Fruit fly (Drosophila melanogaster) whole organism, embryonic: ENCODE results near the gene CG46463.

Experiments
- B-H1 ChIP-seq: fragments of 200-800 bp; sonication (Bioruptor generic); IDR thresholded peaks from 3 replicates; pipeline ENCODE4 v1.3.6; 2022; ENCODE audit warnings: missing biosample characterization, missing genetic modification characterization
- C15 ChIP-seq: fragments of 200-800 bp; sonication (Bioruptor generic); IDR thresholded peaks from 3 replicates; pipeline ENCODE4 v1.3.6; 2022; ENCODE audit warnings: missing biosample characterization, missing genetic modification characterization
- CG11085 ChIP-seq: fragments of 200-800 bp; sonication (Bioruptor generic); IDR thresholded peaks from 2 replicates; pipeline ENCODE4 v1.3.6; 2022; ENCODE audit warnings: missing biosample characterization, missing genetic modification characterization
- CG11247 ChIP-seq: fragments of 200-800 bp; sonication (Bioruptor generic); IDR thresholded peaks from 2 replicates; pipeline ENCODE4 v1.3.6; 2022; ENCODE audit warnings: missing biosample characterization, missing genetic modification characterization
- CG12744 ChIP-seq: fragments of 200-800 bp; sonication (Bioruptor generic); optimal IDR thresholded peaks from 2 replicates; lab custom pipeline; 2016; ENCODE audit warnings: missing biosample characterization, missing genetic modification characterization
- CG15696 ChIP-seq: fragments of 200-800 bp; sonication (Bioruptor generic); optimal IDR thresholded peaks from 2 replicates; lab custom pipeline; 2019; ENCODE audit warnings: missing biosample characterization, mild to moderate bottlenecking, missing genetic modification characterization, moderate library complexity
- CG18619 ChIP-seq: fragments of 200-800 bp; sonication (Bioruptor generic); optimal IDR thresholded peaks from 3 replicates; lab custom pipeline; 2017; ENCODE audit warnings: missing biosample characterization, mild to moderate bottlenecking, missing genetic modification characterization
- CG2875 ChIP-seq: fragments of 200-800 bp; sonication (Bioruptor generic); optimal IDR thresholded peaks from 2 replicates; lab custom pipeline; 2017; ENCODE audit warnings: missing biosample characterization, mild to moderate bottlenecking, missing genetic modification characterization, missing genetic modification reagents
- CG30431 ChIP-seq: fragments of 200-800 bp; sonication (Bioruptor generic); optimal IDR thresholded peaks from 2 replicates; lab custom pipeline; 2017; ENCODE audit warnings: missing biosample characterization, missing genetic modification characterization
- CG31388 ChIP-seq: fragments of 200-800 bp; sonication (Bioruptor generic); optimal IDR thresholded peaks from 2 replicates; lab custom pipeline; 2016; ENCODE audit warnings: missing biosample characterization, missing genetic modification characterization
- CG3726 ChIP-seq: fragments of 200-800 bp; sonication (Bioruptor generic); IDR thresholded peaks from 3 replicates; pipeline ENCODE4, ENCODE4 v1.3.6; 2022; ENCODE audit warnings: missing biosample characterization, missing genetic modification characterization
- CG7357 ChIP-seq: fragments of 200-800 bp; sonication (Bioruptor generic); IDR thresholded peaks from 3 replicates; pipeline ENCODE4 v1.3.6; 2022; ENCODE audit warnings: missing biosample characterization, missing genetic modification characterization
- CG7556 ChIP-seq: fragments of 200-800 bp; sonication (Bioruptor generic); optimal IDR thresholded peaks from 2 replicates; lab custom pipeline; 2017; ENCODE audit warnings: missing biosample characterization, mild to moderate bottlenecking, missing genetic modification characterization
- CG8290 ChIP-seq, 3 experiments: fragments of 200-800 bp; sonication (Bioruptor generic); optimal IDR thresholded peaks; 2 replicates each; lab custom pipeline; 2016 to 2019; ENCODE audit warnings: missing biosample characterization in 3 of 3, missing genetic modification characterization in 3 of 3, mild to moderate bottlenecking in 2 of 3, moderate library complexity in 1 of 3
- CG8359 ChIP-seq: fragments of 200-800 bp; sonication (Bioruptor generic); optimal IDR thresholded peaks from 2 replicates; lab custom pipeline; 2017; ENCODE audit warnings: missing biosample characterization, mild to moderate bottlenecking, missing genetic modification characterization, borderline replicate concordance
- CG9727 ChIP-seq: fragments of 200-800 bp; sonication (Bioruptor generic); optimal IDR thresholded peaks from 3 replicates; lab custom pipeline; 2017; ENCODE audit warnings: missing biosample characterization, mild to moderate bottlenecking, missing genetic modification characterization
- Chrac-16 ChIP-seq: fragments of 200-800 bp; sonication (Bioruptor generic); optimal IDR thresholded peaks from 3 replicates; lab custom pipeline; 2016; ENCODE audit warnings: missing biosample characterization, missing genetic modification characterization
- CkIIα-i1 ChIP-seq: fragments of 200-800 bp; sonication (Bioruptor generic); IDR thresholded peaks from 2 replicates; pipeline ENCODE4 v1.3.6; 2022; ENCODE audit warnings: missing biosample characterization, missing genetic modification characterization
- Dad ChIP-seq: fragments of 200-800 bp; sonication (Bioruptor generic); optimal IDR thresholded peaks from 3 replicates; lab custom pipeline; 2016; ENCODE audit warnings: missing biosample characterization, missing genetic modification characterization
- Dp ChIP-seq: fragments of 200-800 bp; sonication (Bioruptor generic); optimal IDR thresholded peaks from 2 replicates; lab custom pipeline; 2018; ENCODE audit warnings: missing biosample characterization, mild to moderate bottlenecking, missing genetic modification characterization, moderate library complexity
- Eip74EF ChIP-seq, 2 experiments: fragments of 200-800 bp in 1 of 2; fragments of >200 bp in 1 of 2; sonication (Bioruptor generic) in 1 of 2; optimal IDR thresholded peaks; 2 replicates each; lab custom pipeline; 2017 to 2019; ENCODE audit warnings: missing biosample characterization in 2 of 2, missing genetic modification characterization in 2 of 2, mild to moderate bottlenecking in 1 of 2, moderate library complexity in 1 of 2
- Ets97D ChIP-seq: fragments of 200-800 bp; sonication (Bioruptor generic); optimal IDR thresholded peaks from 3 replicates; lab custom pipeline; 2016; ENCODE audit warnings: missing biosample characterization, missing genetic modification characterization
- Fer1 ChIP-seq: fragments of 200-800 bp; sonication (Bioruptor generic); optimal IDR thresholded peaks from 2 replicates; lab custom pipeline; 2017; ENCODE audit warnings: missing biosample characterization, mild to moderate bottlenecking, missing genetic modification characterization
- GATAe ChIP-seq: fragments of 200-800 bp; sonication (Bioruptor generic); conservative IDR thresholded peaks from 2 replicates; pipeline ENCODE4 v1.3.6; 2022; ENCODE audit warnings: missing biosample characterization, missing genetic modification characterization
- Hmr ChIP-seq: fragments of 200-800 bp; sonication (Bioruptor generic); optimal IDR thresholded peaks from 3 replicates; lab custom pipeline; 2017; ENCODE audit warnings: mild to moderate bottlenecking, missing biosample characterization, missing genetic modification reagents, missing genetic modification characterization
- Hr51 ChIP-seq, 2 experiments: fragments of 200-800 bp; sonication (Bioruptor generic); optimal IDR thresholded peaks; 2 replicates in 1 of 2; 3 replicates in 1 of 2; lab custom pipeline; 2016 to 2018; ENCODE audit warnings: missing biosample characterization in 2 of 2, missing genetic modification characterization in 2 of 2, mild to moderate bottlenecking in 1 of 2, moderate library complexity in 1 of 2
- Neu2 ChIP-seq: fragments of 200-800 bp; sonication (Bioruptor generic); optimal IDR thresholded peaks from 3 replicates; lab custom pipeline; 2016; ENCODE audit warnings: missing biosample characterization, missing genetic modification characterization, borderline replicate concordance
- Pdp1 ChIP-seq, 2 experiments: fragments of 200-800 bp; sonication (Bioruptor generic); optimal IDR thresholded peaks; 3 replicates each; lab custom pipeline; 2016; ENCODE audit warnings: missing biosample characterization in 2 of 2, missing genetic modification characterization in 2 of 2, mild to moderate bottlenecking in 1 of 2, moderate library complexity in 1 of 2
- Sin3A ChIP-seq: fragments of >200 bp; optimal IDR thresholded peaks from 2 replicates; lab custom pipeline; 2018
- Sox102F ChIP-seq: fragments of 200-800 bp; sonication (Bioruptor generic); optimal IDR thresholded peaks from 2 replicates; lab custom pipeline; 2018; ENCODE audit warnings: missing biosample characterization, mild to moderate bottlenecking, missing genetic modification characterization, moderate library complexity
- Spps ChIP-seq: fragments of 200-800 bp; sonication (Bioruptor generic); optimal IDR thresholded peaks from 2 replicates; lab custom pipeline; 2018; ENCODE audit warnings: missing biosample characterization, mild to moderate bottlenecking, missing genetic modification characterization
- Xbp1 ChIP-seq: fragments of 200-800 bp; sonication (Bioruptor generic); optimal IDR thresholded peaks from 3 replicates; lab custom pipeline; 2016; ENCODE audit warnings: missing biosample characterization, mild to moderate bottlenecking, missing genetic modification characterization
- YL-1 ChIP-seq: fragments of 200-800 bp; sonication (Bioruptor generic); optimal IDR thresholded peaks from 3 replicates; lab custom pipeline; 2017; ENCODE audit warnings: missing biosample characterization, mild to moderate bottlenecking, missing genetic modification characterization
- al ChIP-seq: fragments of 200-800 bp; sonication (Bioruptor generic); IDR thresholded peaks from 2 replicates; pipeline ENCODE4 v1.3.6; 2022; ENCODE audit warnings: missing biosample characterization, missing genetic modification characterization
- crc ChIP-seq: fragments of 200-800 bp; sonication (Bioruptor generic); optimal IDR thresholded peaks from 2 replicates; lab custom pipeline; 2016; ENCODE audit warnings: missing biosample characterization, missing genetic modification characterization
- crol ChIP-seq: fragments of 200-800 bp; sonication (Bioruptor generic); IDR thresholded peaks from 2 replicates; pipeline ENCODE4 v1.3.6; 2022; ENCODE audit warnings: missing biosample characterization, missing genetic modification characterization
- dmrt99B ChIP-seq: fragments of 200-800 bp; sonication (Bioruptor generic); optimal IDR thresholded peaks from 2 replicates; lab custom pipeline; 2018; ENCODE audit warnings: missing biosample characterization, mild to moderate bottlenecking, missing genetic modification characterization, moderate library complexity
- ems ChIP-seq: fragments of 200-800 bp; sonication (Bioruptor generic); optimal IDR thresholded peaks from 3 replicates; lab custom pipeline; 2016; ENCODE audit warnings: missing biosample characterization, missing genetic modification characterization
- esg ChIP-seq: fragments of 200-800 bp; sonication (Bioruptor generic); conservative IDR thresholded peaks from 2 replicates; pipeline ENCODE4 v1.3.6; 2022; ENCODE audit warnings: missing biosample characterization, missing genetic modification characterization
- gcm2 ChIP-seq: fragments of 200-800 bp; sonication (Bioruptor generic); optimal IDR thresholded peaks from 2 replicates; lab custom pipeline; 2016; ENCODE audit warnings: missing biosample characterization, missing genetic modification characterization
- gfzf ChIP-seq: fragments of 200-800 bp; sonication (Bioruptor generic); optimal IDR thresholded peaks from 2 replicates; lab custom pipeline; 2016; ENCODE audit warnings: missing biosample characterization, mild to moderate bottlenecking, missing genetic modification characterization, moderate library complexity
- nmo ChIP-seq: fragments of 200-800 bp; sonication (Bioruptor generic); optimal IDR thresholded peaks from 2 replicates; lab custom pipeline; 2018; ENCODE audit warnings: missing biosample characterization, mild to moderate bottlenecking, missing genetic modification characterization, moderate library complexity
- oc ChIP-seq: fragments of 200-800 bp; sonication (Bioruptor generic); optimal IDR thresholded peaks from 2 replicates; lab custom pipeline; 2018; ENCODE audit warnings: missing biosample characterization, mild to moderate bottlenecking, missing genetic modification characterization, moderate library complexity
- odd ChIP-seq: fragments of 200-800 bp; sonication (Bioruptor generic); optimal IDR thresholded peaks from 2 replicates; lab custom pipeline; 2017; ENCODE audit warnings: missing biosample characterization, mild to moderate bottlenecking, missing genetic modification characterization
- sens ChIP-seq: fragments of 200-800 bp; sonication (Bioruptor generic); peaks from one replicate; lab custom pipeline; 2016; ENCODE audit warnings: missing biosample characterization, missing genetic modification characterization
- sisA ChIP-seq: fragments of 200-800 bp; sonication (Bioruptor generic); IDR thresholded peaks from 2 replicates; pipeline ENCODE4 v1.3.6; 2022; ENCODE audit warnings: missing biosample characterization, missing genetic modification characterization
- so ChIP-seq: fragments of 200-800 bp; sonication (Bioruptor generic); IDR thresholded peaks from 3 replicates; pipeline ENCODE4 v1.3.6; 2022; ENCODE audit warnings: missing biosample characterization, missing genetic modification characterization
- stc ChIP-seq: fragments of 200-800 bp; sonication (Bioruptor generic); IDR thresholded peaks from 2 replicates; pipeline ENCODE4 v1.3.6; 2022; ENCODE audit warnings: missing biosample characterization, missing genetic modification characterization
- tin ChIP-seq: fragments of 200-800 bp; sonication (Bioruptor generic); optimal IDR thresholded peaks from 3 replicates; lab custom pipeline; 2016; ENCODE audit warnings: missing biosample characterization, missing genetic modification characterization
- trem ChIP-seq: fragments of 200-800 bp; optimal IDR thresholded peaks from 3 replicates; lab custom pipeline; 2019; ENCODE audit warnings: missing biosample characterization, mild to moderate bottlenecking, missing genetic modification characterization, moderate library complexity
- twi ChIP-seq: fragments of 200-800 bp; optimal IDR thresholded peaks from 2 replicates; lab custom pipeline; 2019; ENCODE audit warnings: missing biosample characterization, mild to moderate bottlenecking, missing genetic modification characterization, moderate library complexity

CG46463 gene

dm6 chr3L:3450410-3450809 is 10.7 kb upstream of the CG46463 start (continued):
- TF ChIP-seq CG9727 (GFP tag; lab: Kevin White, UChicago): peak; percentile 34
- peak in 1 of 2 experiments; percentile 47 for TF ChIP-seq Hr51 (GFP tag; optimal IDR thresholded peaks at IDR 0.05; lab: Kevin White, UChicago)
- TF ChIP-seq oc (tag; lab: Kevin White, UChicago): no peak
- TF ChIP-seq CkIIα-i1: no peak
- TF ChIP-seq Xbp1 (GFP tag; lab: Kevin White, UChicago): peak; percentile 39
- no peak for TF ChIP-seq sisA (GFP tag; lab: Robert Waterston, UW)
- no peak for TF ChIP-seq Dad (GFP tag; lab: Kevin White, UChicago)
- TF ChIP-seq Eip74EF (GFP tag; optimal IDR thresholded peaks at IDR 0.05; lab: Kevin White, UChicago): peak in 1 of 2 experiments; percentile 57
- TF ChIP-seq Chrac-16 (GFP tag; lab: Kevin White, UChicago): peak; percentile 42
- no peak for TF ChIP-seq CG3726
- no peak for TF ChIP-seq odd
- peak; percentile 39 for TF ChIP-seq Hmr (GFP tag; lab: Kevin White, UChicago)
- no peak for TF ChIP-seq gcm2 (GFP tag; lab: Kevin White, UChicago)
- TF ChIP-seq Pdp1 (GFP tag; optimal IDR thresholded peaks at IDR 0.05; lab: Kevin White, UChicago): peak in 1 of 2 experiments; percentile 48
- no peak for TF ChIP-seq crc
- TF ChIP-seq C15 (GFP tag; lab: Robert Waterston, UW): no peak
- TF ChIP-seq stc (GFP tag; lab: Robert Waterston, UW): no peak
- TF ChIP-seq CG2875: no peak
- peak; percentile 42 for TF ChIP-seq nmo
- TF ChIP-seq CG11247 (GFP tag; lab: Robert Waterston, UW): no peak
- no peak for TF ChIP-seq GATAe
- peak; percentile 82 for TF ChIP-seq sens (GFP tag; lab: Kevin White, UChicago)
- peak; percentile 20 for TF ChIP-seq CG12744 (GFP tag; lab: Kevin White, UChicago)
- no peak for TF ChIP-seq Fer1 (GFP tag; lab: Kevin White, UChicago)
- TF ChIP-seq YL-1 (GFP tag; lab: Kevin White, UChicago): no peak
- TF ChIP-seq ems (GFP tag; lab: Kevin White, UChicago): peak; percentile 19
- no peak for TF ChIP-seq CG8290 (GFP tag; optimal IDR thresholded peaks at IDR 0.05; lab: Kevin White, UChicago)
- TF ChIP-seq CG8290 (tag; optimal IDR thresholded peaks at IDR 0.05; lab: Kevin White, UChicago): no peak
- no peak for TF ChIP-seq B-H1
- TF ChIP-seq CG8359: no peak
- TF ChIP-seq Sin3A (lab: Kevin White, UChicago): no peak
- TF ChIP-seq Spps (tag; lab: Kevin White, UChicago): no peak
- TF ChIP-seq CG31388: no peak
- no peak for TF ChIP-seq so (GFP tag; lab: Robert Waterston, UW)
- peak; percentile 54 for TF ChIP-seq CG7556 (GFP tag; lab: Kevin White, UChicago)
- TF ChIP-seq Sox102F (GFP tag; lab: Kevin White, UChicago): peak; percentile 50
- no peak for TF ChIP-seq CG15696 (tag; lab: Kevin White, UChicago)
- TF ChIP-seq esg (GFP tag; lab: Robert Waterston, UW): peak; percentile 9; the same call in 1 of the 2 replicates
- TF ChIP-seq trem (tag; lab: Kevin White, UChicago): no peak
- TF ChIP-seq twi (tag; lab: Kevin White, UChicago): no peak
- no peak for TF ChIP-seq CG7357 (GFP tag; lab: Robert Waterston, UW)
- peak; percentile 25 for TF ChIP-seq CG18619 (GFP tag; lab: Kevin White, UChicago)
- TF ChIP-seq gfzf (GFP tag; lab: Kevin White, UChicago): no peak
- peak; percentile 29 for TF ChIP-seq dmrt99B (tag; lab: Kevin White, UChicago)
- TF ChIP-seq al (GFP tag; lab: Robert Waterston, UW): no peak; the same call in 1 of the 2 replicates
- no peak for TF ChIP-seq CG30431
- TF ChIP-seq CG11085: no peak
- TF ChIP-seq crol (GFP tag; lab: Robert Waterston, UW): no peak
- no peak for TF ChIP-seq Neu2 (GFP tag; lab: Kevin White, UChicago)
- no peak for TF ChIP-seq Ets97D (GFP tag; lab: Kevin White, UChicago)
- no peak for TF ChIP-seq Dp
- no peak for TF ChIP-seq tin (GFP tag; lab: Kevin White, UChicago)
